Worm (Caenorhabditis elegans): ENCODE results near the gene tax-4.

tax-4 gene

ce11 chrIII:9228722-9229121 is 47.4 kb downstream of the tax-4 start, which contains the start of gene rnr-1 (continued):
- TF ChIP-seq madf-3 (GFP tag; IDR thresholded peaks at IDR 0.05), result no peak
- peak; percentile 98 for TF ChIP-seq madf-6 (GFP tag; IDR thresholded peaks at IDR 0.05)
- no peak for TF ChIP-seq lin-26 (GFP tag; IDR thresholded peaks at IDR 0.05)
- peak; percentile 88 for TF ChIP-seq D2030.7 (GFP tag; IDR thresholded peaks at IDR 0.05)
- TF ChIP-seq T26A5.8 (tag; optimal IDR thresholded peaks at IDR 0.05), result no peak
- TF ChIP-seq ama-1 (optimal IDR thresholded peaks at IDR 0.05), result no peak
- TF ChIP-seq ama-1 (GFP tag; optimal IDR thresholded peaks at IDR 0.05), result no peak
- TF ChIP-seq hmg-1.2 (GFP tag; IDR thresholded peaks at IDR 0.05), result peak; percentile 19; the same call in 1 of the 2 replicates
- TF ChIP-seq hlh-12 (tag; optimal IDR thresholded peaks at IDR 0.05), result no peak
- no peak for TF ChIP-seq sdz-38 (tag; optimal IDR thresholded peaks at IDR 0.05)
- no peak for TF ChIP-seq K12H6.12 (tag; optimal IDR thresholded peaks at IDR 0.05)
- peak; percentile 39; the same call in 1 of the 2 replicates for TF ChIP-seq pbrm-1 (GFP tag; IDR thresholded peaks at IDR 0.05)
- TF ChIP-seq snpc-4 (GFP tag; optimal IDR thresholded peaks at IDR 0.05), result no peak
- peak in 1 of 4 experiments; percentile 34 for TF ChIP-seq snpc-4 (tag; optimal IDR thresholded peaks at IDR 0.05)
- TF ChIP-seq egl-44 (GFP tag; IDR thresholded peaks at IDR 0.05), result no peak
- no peak for TF ChIP-seq F39B2.1 (GFP tag; IDR thresholded peaks at IDR 0.05)
- no peak for TF ChIP-seq F52B5.7 (tag; optimal IDR thresholded peaks at IDR 0.05)
- no peak for TF ChIP-seq pha-4 (tag; optimal IDR thresholded peaks at IDR 0.05)
- peak; percentile 90 for TF ChIP-seq madf-8 (GFP tag; conservative IDR thresholded peaks at IDR 0.05)
- TF ChIP-seq lir-1 (GFP tag; conservative IDR thresholded peaks at IDR 0.05), result no peak
- no peak for TF ChIP-seq Y53G8AR.9 (GFP tag; conservative IDR thresholded peaks at IDR 0.05)
- peak; percentile 97 for TF ChIP-seq F33H1.4 (GFP tag; IDR thresholded peaks at IDR 0.05)
- TF ChIP-seq nhr-80 (tag; optimal IDR thresholded peaks at IDR 0.05), result no peak
- no peak for TF ChIP-seq sea-2 (GFP tag; IDR thresholded peaks at IDR 0.05)
- no peak for TF ChIP-seq ztf-26 (tag; optimal IDR thresholded peaks at IDR 0.05)
- TF ChIP-seq rpc-1 (optimal IDR thresholded peaks at IDR 0.05), result no peak
- no peak for TF ChIP-seq rpc-1 (tag; optimal IDR thresholded peaks at IDR 0.05)
- no peak for TF ChIP-seq ceh-100 (GFP tag; IDR thresholded peaks at IDR 0.05)
- TF ChIP-seq mcd-1 (GFP tag; IDR thresholded peaks at IDR 0.05), result peak; percentile 9; the same call in 1 of the 2 replicates
- TF ChIP-seq nhr-120 (GFP tag; IDR thresholded peaks at IDR 0.05), result no peak
- TF ChIP-seq chd-7 (tag; optimal IDR thresholded peaks at IDR 0.05), result no peak
- TF ChIP-seq Y95B8A.8 (GFP tag; IDR thresholded peaks at IDR 0.05), result no peak
- no peak for TF ChIP-seq ZK185.1 (tag; optimal IDR thresholded peaks at IDR 0.05; ENCODE audit: poor library complexity, severe bottlenecking)
- no peak for TF ChIP-seq ceh-27 (GFP tag; optimal IDR thresholded peaks at IDR 0.05)
- TF ChIP-seq egrh-3 (GFP tag; IDR thresholded peaks at IDR 0.05), result no peak
- TF ChIP-seq attf-5 (GFP tag; optimal IDR thresholded peaks at IDR 0.05), result no peak
- TF ChIP-seq lin-40 (tag; optimal IDR thresholded peaks at IDR 0.05), result no peak
- no peak for TF ChIP-seq mel-28 (tag; optimal IDR thresholded peaks at IDR 0.05; ENCODE audit: borderline replicate concordance)
- TF ChIP-seq bed-1 (GFP tag; IDR thresholded peaks at IDR 0.05), result no peak
- no peak for TF ChIP-seq athp-1 (tag; optimal IDR thresholded peaks at IDR 0.05)
- no peak for TF ChIP-seq ceh-79 (tag; optimal IDR thresholded peaks at IDR 0.05)
- no peak for TF ChIP-seq ztf-3 (GFP tag; optimal IDR thresholded peaks at IDR 0.05)
- TF ChIP-seq let-526 (GFP tag; IDR thresholded peaks at IDR 0.05), result no peak
- peak; percentile 6; the same call in 1 of the 2 replicates for TF ChIP-seq Y53F4B.3 (GFP tag; IDR thresholded peaks at IDR 0.05)
- TF ChIP-seq ztf-22 (GFP tag; optimal IDR thresholded peaks at IDR 0.05), result no peak
- TF ChIP-seq tlf-1 (GFP tag; optimal IDR thresholded peaks at IDR 0.05), result peak; percentile 42
- no peak for TF ChIP-seq nfya-2 (GFP tag; IDR thresholded peaks at IDR 0.05)
- TF ChIP-seq snpc-3.4 (tag; optimal IDR thresholded peaks at IDR 0.05), result peak; percentile 93
- TF ChIP-seq attf-3 (GFP tag; conservative IDR thresholded peaks at IDR 0.05), result no peak
- TF ChIP-seq lsy-27 (tag; optimal IDR thresholded peaks at IDR 0.05; ENCODE audit: borderline replicate concordance, insufficient read depth), result no peak

All from whole organism, young adult.